Worm (Caenorhabditis elegans) whole organism, young adult: ENCODE measurements around the gene F41E7.9.

Experiments used
- B0261.1 ChIP-seq: sonication (generic microtip); optimal IDR thresholded peaks from 2 replicates; lab custom pipeline; 2016; ENCODE audit warnings: mild to moderate bottlenecking, missing genetic modification characterization, moderate library complexity, missing compliant biosample characterization
- B0336.3 ChIP-seq: fragments of 200-800 bp; sonication (Bioruptor generic); IDR thresholded peaks from 2 replicates; pipeline ENCODE4 v1.3.6; 2022; ENCODE audit warnings: missing genetic modification characterization, missing compliant biosample characterization
- C17E4.6 ChIP-seq: fragments of 200-800 bp; sonication (Bioruptor generic); IDR thresholded peaks from 2 replicates; pipeline ENCODE4 v1.3.6; 2022; ENCODE audit warnings: missing genetic modification reagents, missing genetic modification characterization, missing compliant biosample characterization
- F10E7.11 ChIP-seq: sonication (generic microtip); optimal IDR thresholded peaks from 2 replicates; lab custom pipeline; 2017; ENCODE audit warnings: mild to moderate bottlenecking, missing genetic modification characterization, moderate library complexity, missing compliant biosample characterization
- F23B12.7 ChIP-seq: sonication (generic microtip); optimal IDR thresholded peaks from 2 replicates; lab custom pipeline; 2017; ENCODE audit warnings: missing genetic modification characterization, mild to moderate bottlenecking, missing compliant biosample characterization, antibody characterized with exemption, moderate library complexity; ENCODE audit not compliant: insufficient read depth
- F39B2.1 ChIP-seq: fragments of 200-800 bp; sonication (Bioruptor generic); IDR thresholded peaks from 2 replicates; pipeline ENCODE4 v1.3.6; 2022; ENCODE audit warnings: missing genetic modification reagents, missing genetic modification characterization, missing compliant biosample characterization
- F52B5.7 ChIP-seq: sonication (generic microtip); optimal IDR thresholded peaks from 2 replicates; lab custom pipeline; 2016; ENCODE audit warnings: mild to moderate bottlenecking, missing genetic modification characterization, missing compliant biosample characterization
- K12H6.12 ChIP-seq: fragments of 200-800 bp; sonication (Bioruptor generic); optimal IDR thresholded peaks from 2 replicates; lab custom pipeline; 2018; ENCODE audit warnings: mild to moderate bottlenecking, missing genetic modification characterization, missing compliant biosample characterization
- T07F8.4 ChIP-seq: sonication (generic microtip); optimal IDR thresholded peaks from 2 replicates; lab custom pipeline; 2016; ENCODE audit warnings: mild to moderate bottlenecking, missing genetic modification characterization, moderate library complexity, missing compliant biosample characterization
- Y95B8A.8 ChIP-seq: fragments of 200-800 bp; sonication (Bioruptor generic); IDR thresholded peaks from 2 replicates; pipeline ENCODE4 v1.3.6; 2022; ENCODE audit warnings: missing genetic modification reagents, missing genetic modification characterization, missing compliant biosample characterization
- akir-1 ChIP-seq: fragments of 200-800 bp; sonication (Bioruptor generic); optimal IDR thresholded peaks from 2 replicates; lab custom pipeline; 2018; ENCODE audit warnings: mild to moderate bottlenecking, missing genetic modification characterization, moderate library complexity, missing compliant biosample characterization
- ama-1 ChIP-seq, 3 experiments: fragments of 150-350 bp in 1 of 3; sonication (generic microtip) in 2 of 3; optimal IDR thresholded peaks; 2 replicates each; lab custom pipeline; 2014 to 2018; ENCODE audit warnings: missing biosample characterization in 2 of 3, missing genetic modification characterization in 2 of 3, missing genetic modification reagents in 2 of 3
- bed-2 ChIP-seq: fragments of 200-800 bp; sonication (Bioruptor generic); IDR thresholded peaks from 2 replicates; pipeline ENCODE4 v1.3.6; 2022; ENCODE audit warnings: missing genetic modification reagents, missing genetic modification characterization, missing compliant biosample characterization
- cebp-1 ChIP-seq, 2 experiments: fragments of 200-800 bp in 1 of 2; sonication (Bioruptor generic) in 1 of 2; sonication (generic microtip) in 1 of 2; IDR thresholded peaks in 1 of 2; optimal IDR thresholded peaks in 1 of 2; 2 replicates each; pipeline versions ENCODE4 v1.3.6 to Lab custom; 2017 to 2022; ENCODE audit warnings: missing compliant biosample characterization in 2 of 2, missing genetic modification characterization in 2 of 2, mild to moderate bottlenecking in 1 of 2, missing genetic modification reagents in 1 of 2, moderate library complexity in 1 of 2
- cebp-2 ChIP-seq: fragments of 200-800 bp; sonication (Bioruptor generic); IDR thresholded peaks from 2 replicates; pipeline ENCODE4 v1.3.6; 2022; ENCODE audit warnings: missing genetic modification characterization, missing compliant biosample characterization
- ceh-27 ChIP-seq: fragments of 200-800 bp; sonication (Bioruptor generic); optimal IDR thresholded peaks from 2 replicates; lab custom pipeline; 2018; ENCODE audit warnings: mild to moderate bottlenecking, missing genetic modification characterization, moderate library complexity, missing compliant biosample characterization
- dpl-1 ChIP-seq: fragments of 150-350 bp; optimal IDR thresholded peaks from 2 replicates; lab custom pipeline; 2014; ENCODE audit warnings: missing biosample characterization, missing genetic modification reagents, missing genetic modification characterization
- egrh-3 ChIP-seq: fragments of 200-800 bp; sonication (Bioruptor generic); IDR thresholded peaks from 2 replicates; pipeline ENCODE4 v1.3.6; 2022; ENCODE audit warnings: missing genetic modification reagents, missing genetic modification characterization, missing compliant biosample characterization
- lag-1 ChIP-seq: fragments of 200-800 bp; sonication (Bioruptor generic); IDR thresholded peaks from 2 replicates; pipeline ENCODE4 v1.3.6; 2022; ENCODE audit warnings: missing genetic modification reagents, missing genetic modification characterization, missing compliant biosample characterization
- let-607 ChIP-seq, 2 experiments: fragments of 200-800 bp in 1 of 2; sonication (Bioruptor generic) in 1 of 2; sonication (generic microtip) in 1 of 2; optimal IDR thresholded peaks; 2 replicates each; lab custom pipeline; 2016 to 2018; ENCODE audit warnings: mild to moderate bottlenecking in 2 of 2, missing compliant biosample characterization in 2 of 2, missing genetic modification characterization in 2 of 2, moderate library complexity in 2 of 2, missing genotype in 1 of 2
- nhr-80 ChIP-seq: sonication (generic microtip); optimal IDR thresholded peaks from 2 replicates; lab custom pipeline; 2016; ENCODE audit warnings: missing genetic modification characterization, missing compliant biosample characterization
- repo-1 ChIP-seq: sonication (generic microtip); optimal IDR thresholded peaks from 2 replicates; lab custom pipeline; 2017; ENCODE audit warnings: mild to moderate bottlenecking, missing genetic modification characterization, missing compliant biosample characterization
- sdz-38 ChIP-seq: sonication (generic microtip); optimal IDR thresholded peaks from 2 replicates; lab custom pipeline; 2016; ENCODE audit warnings: missing genotype, missing genetic modification characterization, missing compliant biosample characterization
- tbp1 ChIP-seq: fragments of 200-800 bp; sonication (Bioruptor generic); optimal IDR thresholded peaks from 2 replicates; lab custom pipeline; 2018; ENCODE audit warnings: mild to moderate bottlenecking, missing genetic modification characterization, missing compliant biosample characterization
- unc-62 ChIP-seq: fragments of 150-350 bp; optimal IDR thresholded peaks from 2 replicates; lab custom pipeline; 2014; ENCODE audit warnings: missing biosample characterization, missing genetic modification reagents, missing genetic modification characterization
- ztf-22 ChIP-seq: fragments of 200-800 bp; sonication (Bioruptor generic); optimal IDR thresholded peaks from 2 replicates; lab custom pipeline; 2018; ENCODE audit warnings: mild to moderate bottlenecking, missing genetic modification characterization, moderate library complexity, missing compliant biosample characterization

F41E7.9 gene

DNA sequence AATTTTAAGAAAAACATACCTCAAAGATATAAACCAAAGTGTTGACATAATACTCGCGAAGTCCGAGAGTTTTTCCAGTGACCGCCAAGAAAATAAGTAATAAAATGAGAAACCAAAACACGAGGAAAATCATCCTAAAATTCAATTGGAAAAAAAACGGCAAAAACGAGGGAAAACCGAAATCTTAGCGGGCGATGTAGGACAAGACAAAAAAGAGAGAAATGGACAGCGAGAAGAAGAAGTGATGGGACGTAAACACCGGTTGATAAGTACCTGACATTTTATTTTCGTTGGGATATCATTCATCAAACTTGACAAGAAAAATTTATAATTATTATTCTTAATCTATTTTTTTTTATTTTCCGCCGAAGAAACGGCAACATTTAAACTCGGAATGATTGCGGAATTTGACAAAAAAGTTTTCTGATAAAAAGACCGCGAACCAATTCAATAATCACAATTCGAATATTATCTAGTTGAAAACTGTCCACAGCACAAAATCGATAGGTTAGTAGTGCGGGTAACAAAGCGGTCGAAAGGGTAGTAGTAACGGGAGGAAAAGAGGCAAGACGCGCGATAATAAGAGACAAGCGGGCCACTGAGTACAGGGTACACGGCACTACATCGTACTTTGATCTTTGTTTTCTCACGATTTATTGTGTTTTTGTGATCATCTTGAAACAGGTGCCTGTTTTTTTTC lies 11.7 kb upstream of the F41E7.9 start, which contains the start of gene acl-5:
acl-5 (minus strand) TSS at position 134 of the 700 bp plus-strand sequence.
- TF ChIP-seq F39B2.1 (GFP tag; lab: Robert Waterston, UW), result no peak
- peak; percentile 50 for TF ChIP-seq nhr-80
- peak; percentile 1 for TF ChIP-seq F23B12.7 (tag; lab: Kevin White, UChicago)
- TF ChIP-seq, all 124 proteins: peak for 2

DNA sequence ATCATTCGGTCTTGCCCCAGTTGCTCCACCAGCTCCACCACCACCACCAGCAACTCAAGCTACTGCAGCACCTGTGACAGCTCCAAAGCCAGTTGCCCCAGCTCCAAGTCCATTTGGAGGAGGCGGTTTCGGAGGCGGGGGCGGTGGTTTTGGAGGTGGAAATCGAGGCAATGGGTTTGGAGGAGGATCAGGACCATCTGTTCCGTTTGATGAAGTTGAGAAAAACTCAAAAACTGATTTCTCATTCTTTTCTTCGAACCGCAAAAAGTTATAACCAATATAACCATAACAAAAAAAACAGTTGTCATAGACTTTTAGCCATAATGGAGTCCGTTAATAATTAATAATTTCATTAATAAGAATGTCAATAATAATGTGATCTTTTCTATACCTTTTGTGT lies 5.6 kb upstream of the F41E7.9 start:
- TF ChIP-seq ztf-22 (GFP tag; lab: Kevin White, UChicago), result no peak
- TF ChIP-seq egrh-3 (GFP tag; lab: Robert Waterston, UW), result peak; percentile 40; the same call in 1 of the 2 replicates
- TF ChIP-seq repo-1 (tag; lab: Kevin White, UChicago), result no peak
- 0 out of 2 replicates have a peak, but pooled peaks have one; percentile 25 for TF ChIP-seq cebp-2 (GFP tag; lab: Robert Waterston, UW)

DNA sequence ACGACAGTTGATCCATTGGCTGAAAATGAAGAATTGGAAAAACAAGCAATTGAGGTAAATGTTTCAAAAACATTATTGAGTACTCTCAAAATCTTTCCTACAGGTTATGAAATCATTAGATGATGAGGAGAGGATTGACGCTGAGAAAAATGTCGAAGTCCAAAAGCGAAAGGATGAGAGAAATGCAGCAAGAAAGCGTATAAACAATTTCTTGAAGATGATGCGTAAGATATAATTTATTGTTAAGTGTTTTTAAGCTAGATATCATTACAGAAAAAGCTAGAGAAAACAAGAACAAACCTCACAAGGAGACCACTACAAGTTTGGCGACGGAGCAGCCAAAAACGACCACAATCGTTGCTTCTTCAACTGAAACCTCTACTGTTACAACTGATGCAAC lies 3.8 kb upstream of the F41E7.9 start:
- TF ChIP-seq B0336.3 (no peak), sdz-38 (no peak), ama-1 (optimal IDR thresholded peaks at IDR 0.05; lab: Kevin White, UChicago) (no peak), ama-1 (GFP tag; optimal IDR thresholded peaks at IDR 0.05; lab: Kevin White, UChicago) (no peak), F52B5.7 (tag; lab: Kevin White, UChicago) (no peak), unc-62 (GFP tag; lab: Kevin White, UChicago) (no peak)

- TF ChIP-seq cebp-1 (GFP tag; IDR thresholded peaks at IDR 0.05; lab: Robert Waterston, UW), result no peak
- TF ChIP-seq cebp-1 (tag; optimal IDR thresholded peaks at IDR 0.05; lab: Kevin White, UChicago), result no peak
- TF ChIP-seq, all 124 proteins: peak for 0
Measured at ce11 chrX:10318437-10318836, 2.6 kb upstream of the F41E7.9 start.

DNA sequence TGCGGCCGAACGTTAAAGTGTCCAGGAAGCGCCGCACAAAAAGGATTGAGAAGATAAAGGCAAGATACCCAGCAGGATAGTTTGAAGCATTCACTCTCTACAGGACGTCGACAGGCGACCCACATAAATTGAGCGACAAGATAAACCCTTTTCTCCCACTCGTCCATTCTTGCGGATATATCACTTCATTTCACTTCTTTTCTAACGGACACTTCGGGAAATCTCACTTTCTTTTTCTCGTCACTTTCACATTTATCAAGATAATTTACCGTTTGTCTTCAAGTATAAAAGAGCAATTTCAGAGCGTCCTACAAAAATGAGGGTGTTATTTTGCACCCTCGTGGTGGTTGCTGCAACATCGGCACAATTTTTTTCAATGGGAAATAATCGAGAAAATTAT lies 1.8 kb upstream of the F41E7.9 start, which contains the start of gene R07E3.6:
R07E3.6 (plus strand) TSS at position 158 of the 400 bp plus-strand sequence.
- no peak for TF ChIP-seq Y95B8A.8 (GFP tag; lab: Robert Waterston, UW)
- no peak for TF ChIP-seq dpl-1 (GFP tag; lab: Kevin White, UChicago)

ce11 chrX:10310366-10310765 lies 5.4 kb downstream of the F41E7.9 start, which contains the start of gene F41E7.6:
TSS of gene F41E7.6 (minus strand) at chrX:10310466.
- TF ChIP-seq F10E7.11 (tag; lab: Kevin White, UChicago) (no peak), let-607 (tag; optimal IDR thresholded peaks at IDR 0.05; lab: Kevin White, UChicago) (no peak), bed-2 (no peak), ztf-22 (GFP tag; lab: Kevin White, UChicago) (no peak), F39B2.1 (GFP tag; lab: Robert Waterston, UW) (no peak)

DNA sequence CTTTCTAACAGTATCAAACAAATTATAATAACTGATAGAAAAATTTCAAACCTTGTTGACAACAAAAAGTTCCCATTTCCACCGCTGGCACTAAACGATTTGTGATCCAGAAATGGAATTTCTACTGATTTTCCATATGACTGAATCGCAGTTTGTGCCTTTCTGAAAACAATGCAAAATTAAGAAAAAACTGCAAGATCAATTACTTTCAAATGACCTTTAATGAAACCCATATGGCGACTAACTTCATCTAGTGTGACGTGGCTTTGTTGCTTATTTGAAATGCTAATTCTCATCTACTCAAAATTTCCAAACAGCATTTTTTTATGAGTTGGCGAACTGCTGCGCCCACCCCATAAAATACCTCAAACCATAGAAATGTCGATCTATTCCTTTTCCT lies 8.3 kb downstream of the F41E7.9 start, which contains the start of gene F41E7.7:
F41E7.7 (plus strand) TSS at position 301 of the 400 bp plus-strand sequence.
- TF ChIP-seq B0261.1 (no peak), C17E4.6 (GFP tag; lab: Robert Waterston, UW) (no peak)
- TF ChIP-seq, all 124 proteins: peak for 0

- TF ChIP-seq lag-1 (GFP tag; lab: Robert Waterston, UW) (no peak), sdz-38 (no peak), ceh-27 (GFP tag; lab: Kevin White, UChicago) (no peak), T07F8.4 (tag; lab: Kevin White, UChicago) (no peak), egrh-3 (GFP tag; lab: Robert Waterston, UW) (no peak), K12H6.12 (tag; lab: Kevin White, UChicago) (no peak), akir-1 (no peak), tbp1 (no peak)
Measured at ce11 chrX:10306923-10307322, 8.9 kb downstream of the F41E7.9 start.
